Fruit fly (Drosophila melanogaster) whole organism, wandering third instar larva: ENCODE measurements around the gene aay.

Source experiments
- Abd-B ChIP-seq: fragments of >200 bp; optimal IDR thresholded peaks from 2 replicates; lab custom pipeline; 2017; ENCODE audit warnings: missing biosample characterization, missing genetic modification characterization
- Dfd ChIP-seq: fragments of >200 bp; optimal IDR thresholded peaks from 2 replicates; lab custom pipeline; 2017; ENCODE audit warnings: missing biosample characterization, missing genetic modification characterization
- Dif ChIP-seq: fragments of 200-275, 200-300 bp; sonication (Bioruptor generic); optimal IDR thresholded peaks from 2 replicates; lab custom pipeline; 2018; ENCODE audit warnings: missing biosample characterization, missing genetic modification characterization; ENCODE audit not compliant: partially characterized antibody
- GATAd ChIP-seq: sonication (Bioruptor generic); optimal IDR thresholded peaks from 2 replicates; lab custom pipeline; 2016; ENCODE audit warnings: missing biosample characterization, missing genetic modification characterization
- Hr78 ChIP-seq: fragments of >200 bp; optimal IDR thresholded peaks from 2 replicates; lab custom pipeline; 2017; ENCODE audit warnings: missing biosample characterization, missing genetic modification characterization
- OdsH ChIP-seq: fragments of 200-800 bp; sonication (Bioruptor generic); optimal IDR thresholded peaks from 2 replicates; lab custom pipeline; 2016; ENCODE audit warnings: missing biosample characterization, mild to moderate bottlenecking, missing genetic modification characterization
- Sp1 ChIP-seq: fragments of 200-800 bp; sonication (Bioruptor generic); optimal IDR thresholded peaks from 3 replicates; lab custom pipeline; 2019; ENCODE audit warnings: missing biosample characterization, mild to moderate bottlenecking, missing genetic modification characterization, moderate library complexity
- brk ChIP-seq: fragments of 200-800 bp; sonication (Bioruptor generic); optimal IDR thresholded peaks from 2 replicates; lab custom pipeline; 2016; ENCODE audit warnings: missing biosample characterization, mild to moderate bottlenecking, missing genetic modification characterization
- dmrt93B ChIP-seq: fragments of 200-800 bp; sonication (Bioruptor generic); optimal IDR thresholded peaks from 2 replicates; lab custom pipeline; 2018; ENCODE audit warnings: missing biosample characterization, mild to moderate bottlenecking, missing genetic modification characterization
- ey ChIP-seq: fragments of 200-800 bp; sonication (Bioruptor generic); optimal IDR thresholded peaks from 2 replicates; lab custom pipeline; 2016; ENCODE audit warnings: missing biosample characterization, missing genetic modification characterization
- h ChIP-seq: fragments of 200-800 bp; sonication (Bioruptor generic); optimal IDR thresholded peaks from 3 replicates; lab custom pipeline; 2016; ENCODE audit warnings: missing biosample characterization, mild to moderate bottlenecking, missing genetic modification characterization
- jim ChIP-seq: fragments of 175-275, 200-325 bp; sonication (Bioruptor generic); optimal IDR thresholded peaks from 2 replicates; lab custom pipeline; 2016; ENCODE audit warnings: missing biosample characterization, mild to moderate bottlenecking, missing genetic modification characterization
- lola ChIP-seq: fragments of >200 bp; optimal IDR thresholded peaks from 2 replicates; lab custom pipeline; 2017; ENCODE audit warnings: missing biosample characterization, missing genetic modification characterization
- psq ChIP-seq: fragments of 200-800 bp; sonication (Bioruptor generic); optimal IDR thresholded peaks from 3 replicates; lab custom pipeline; 2017; ENCODE audit warnings: missing biosample characterization, mild to moderate bottlenecking, missing genetic modification characterization, moderate library complexity

dm6 chr3L:9424528-9424911, 1.5 kb downstream of the aay start:
- TF ChIP-seq psq (GFP tag; lab: Kevin White, UChicago) (no peak), h (GFP tag; lab: Kevin White, UChicago) (no peak), Dif (no peak), Sp1 (peak; percentile 4), lola (GFP tag; lab: Kevin White, UChicago) (no peak), Dfd (GFP tag; lab: Kevin White, UChicago) (no peak), Abd-B (no peak), dmrt93B (GFP tag; lab: Kevin White, UChicago) (no peak), Hr78 (GFP tag; lab: Kevin White, UChicago) (no peak), OdsH (GFP tag; lab: Kevin White, UChicago) (peak; percentile 8), GATAd (no peak), brk (peak; percentile 62), jim (no peak), ey (no peak)
